Fruit fly (Drosophila melanogaster) whole organism, embryonic: Measurements from ENCODE around the gene g.

Experiments
- Aef1 ChIP-seq: fragments of 200-800 bp; sonication (Bioruptor generic); IDR thresholded peaks from 3 replicates; pipeline ENCODE4 v1.3.6; 2022; ENCODE audit warnings: missing biosample characterization, missing genetic modification characterization
- CG10431 ChIP-seq: fragments of 200-800 bp; sonication (Bioruptor generic); optimal IDR thresholded peaks from 3 replicates; lab custom pipeline; 2018; ENCODE audit warnings: missing biosample characterization, mild to moderate bottlenecking, missing genetic modification characterization
- CG12769 ChIP-seq: fragments of 200-800 bp; sonication (Bioruptor generic); optimal IDR thresholded peaks from 2 replicates; lab custom pipeline; 2019; ENCODE audit warnings: missing biosample characterization, mild to moderate bottlenecking, missing genetic modification characterization, moderate library complexity
- CG13894 ChIP-seq: fragments of 200-800 bp; sonication (Bioruptor generic); optimal IDR thresholded peaks from 3 replicates; lab custom pipeline; 2018; ENCODE audit warnings: missing biosample characterization, mild to moderate bottlenecking, missing genetic modification characterization, moderate library complexity
- CG14710 ChIP-seq: fragments of 200-800 bp; sonication (Bioruptor generic); optimal IDR thresholded peaks from 3 replicates; lab custom pipeline; 2019; ENCODE audit warnings: missing biosample characterization, mild to moderate bottlenecking, missing genetic modification characterization, moderate library complexity
- CG14860 ChIP-seq: fragments of 200-800 bp; sonication (Bioruptor generic); IDR thresholded peaks from 3 replicates; pipeline ENCODE4 v1.3.6; 2022; ENCODE audit warnings: missing biosample characterization, missing genetic modification characterization; ENCODE audit not compliant: partially characterized antibody
- CG15011 ChIP-seq: fragments of 200-800 bp; sonication (Bioruptor generic); optimal IDR thresholded peaks from 3 replicates; lab custom pipeline; 2018; ENCODE audit warnings: missing biosample characterization, mild to moderate bottlenecking, missing genetic modification characterization
- CG15601 ChIP-seq: fragments of 200-800 bp; sonication (Bioruptor generic); optimal IDR thresholded peaks from 3 replicates; lab custom pipeline; 2019; ENCODE audit warnings: missing biosample characterization, mild to moderate bottlenecking, missing genetic modification characterization, moderate library complexity
- CG17328 ChIP-seq: fragments of 200-800 bp; sonication (Bioruptor generic); IDR thresholded peaks from 2 replicates; pipeline ENCODE4 v1.3.6; 2022; ENCODE audit warnings: missing biosample characterization, missing genetic modification characterization
- CG17359 ChIP-seq: fragments of 200-800 bp; sonication (Bioruptor generic); optimal IDR thresholded peaks from 3 replicates; lab custom pipeline; 2018; ENCODE audit warnings: missing biosample characterization, mild to moderate bottlenecking, missing genetic modification characterization, moderate library complexity
- CG18011 ChIP-seq: fragments of 200-800 bp; sonication (Bioruptor generic); optimal IDR thresholded peaks from 2 replicates; lab custom pipeline; 2017; ENCODE audit warnings: missing biosample characterization, missing genetic modification characterization, mild to moderate bottlenecking, moderate library complexity, missing genotype
- CG2678 ChIP-seq: fragments of 200-800 bp; sonication (Bioruptor generic); optimal IDR thresholded peaks from 3 replicates; lab custom pipeline; 2019; ENCODE audit warnings: missing biosample characterization, mild to moderate bottlenecking, missing genetic modification characterization, moderate library complexity
- CG3281 ChIP-seq: fragments of 200-800 bp; sonication (Bioruptor generic); optimal IDR thresholded peaks from 3 replicates; lab custom pipeline; 2017; ENCODE audit warnings: missing biosample characterization, mild to moderate bottlenecking, missing genetic modification characterization
- CG34422 ChIP-seq: fragments of 200-800 bp; sonication (Bioruptor generic); IDR thresholded peaks from 3 replicates; pipeline ENCODE4 v1.3.6; 2022; ENCODE audit warnings: missing biosample characterization, missing genetic modification characterization
- CG42726 ChIP-seq: fragments of 200-800 bp; sonication (Bioruptor generic); IDR thresholded peaks from 2 replicates; pipeline ENCODE4 v1.3.6; 2022; ENCODE audit warnings: missing biosample characterization, missing genetic modification characterization; ENCODE audit not compliant: partially characterized antibody
- CG4617 ChIP-seq: fragments of 200-800 bp; sonication (Bioruptor generic); optimal IDR thresholded peaks from 3 replicates; lab custom pipeline; 2016; ENCODE audit warnings: missing biosample characterization, missing genetic modification characterization, borderline replicate concordance
- CG4707 ChIP-seq: fragments of 200-800 bp; sonication (Bioruptor generic); optimal IDR thresholded peaks from 2 replicates; lab custom pipeline; 2018; ENCODE audit warnings: missing biosample characterization, mild to moderate bottlenecking, missing genetic modification characterization, moderate library complexity
- CG4730 ChIP-seq: fragments of 200-800 bp; sonication (Bioruptor generic); IDR thresholded peaks from 2 replicates; pipeline ENCODE4 v1.3.6; 2022; ENCODE audit warnings: missing biosample characterization, missing genetic modification characterization
- CG5180 ChIP-seq: fragments of 200-800 bp; sonication (Bioruptor generic); optimal IDR thresholded peaks from 3 replicates; lab custom pipeline; 2017; ENCODE audit warnings: missing biosample characterization, missing genetic modification characterization, mild to moderate bottlenecking, moderate library complexity, missing genetic modification reagents
- CG6654 ChIP-seq: fragments of 200-800 bp; sonication (Bioruptor generic); optimal IDR thresholded peaks from 2 replicates; lab custom pipeline; 2017; ENCODE audit warnings: missing biosample characterization, mild to moderate bottlenecking, missing genetic modification characterization
- CG7357 ChIP-seq: fragments of 200-800 bp; sonication (Bioruptor generic); IDR thresholded peaks from 3 replicates; pipeline ENCODE4 v1.3.6; 2022; ENCODE audit warnings: missing biosample characterization, missing genetic modification characterization
- CG7745 ChIP-seq: fragments of 200-800 bp; sonication (Bioruptor generic); optimal IDR thresholded peaks from 2 replicates; lab custom pipeline; 2018; ENCODE audit warnings: missing biosample characterization, mild to moderate bottlenecking, missing genetic modification characterization, moderate library complexity
- CG8089 ChIP-seq: fragments of 200-800 bp; sonication (Bioruptor generic); optimal IDR thresholded peaks from 3 replicates; lab custom pipeline; 2016; ENCODE audit warnings: missing biosample characterization, missing genetic modification characterization
- CG9609 ChIP-seq: fragments of 200-800 bp; sonication (Bioruptor generic); optimal IDR thresholded peaks from 3 replicates; lab custom pipeline; 2016; ENCODE audit warnings: missing biosample characterization, missing genetic modification characterization
- Dref ChIP-seq: fragments of 200-800 bp; sonication (Bioruptor generic); IDR thresholded peaks from 2 replicates; pipeline ENCODE4 v1.3.6; 2022; ENCODE audit warnings: missing biosample characterization, missing genetic modification characterization
- Ets97D ChIP-seq: fragments of 200-800 bp; sonication (Bioruptor generic); optimal IDR thresholded peaks from 3 replicates; lab custom pipeline; 2016; ENCODE audit warnings: missing biosample characterization, missing genetic modification characterization
- NK7.1 ChIP-seq: fragments of 200-800 bp; sonication (Bioruptor generic); optimal IDR thresholded peaks from 3 replicates; lab custom pipeline; 2016; ENCODE audit warnings: missing biosample characterization, missing genetic modification characterization
- Nf-YA ChIP-seq: fragments of 200-800 bp; sonication (Bioruptor generic); IDR thresholded peaks from 2 replicates; pipeline ENCODE4 v1.3.6; 2022; ENCODE audit warnings: missing biosample characterization, missing genetic modification characterization
- Nf-YC ChIP-seq: fragments of 200-800 bp; optimal IDR thresholded peaks from 3 replicates; lab custom pipeline; 2019; ENCODE audit warnings: missing biosample characterization, mild to moderate bottlenecking, missing genetic modification characterization, moderate library complexity
- Oaz ChIP-seq: fragments of 200-800 bp; sonication (Bioruptor generic); IDR thresholded peaks from 2 replicates; pipeline ENCODE4 v1.3.6; 2022; ENCODE audit warnings: missing biosample characterization, missing genetic modification characterization
- Six4 ChIP-seq: fragments of 200-800 bp; sonication (Bioruptor generic); optimal IDR thresholded peaks from 2 replicates; lab custom pipeline; 2016; ENCODE audit warnings: missing biosample characterization, missing genetic modification characterization
- ac ChIP-seq: fragments of 200-800 bp; sonication (Bioruptor generic); optimal IDR thresholded peaks from 3 replicates; lab custom pipeline; 2017; ENCODE audit warnings: missing biosample characterization, mild to moderate bottlenecking, missing genetic modification characterization
- al ChIP-seq: fragments of 200-800 bp; sonication (Bioruptor generic); IDR thresholded peaks from 2 replicates; pipeline ENCODE4 v1.3.6; 2022; ENCODE audit warnings: missing biosample characterization, missing genetic modification characterization
- amos ChIP-seq: fragments of 200-800 bp; sonication (Bioruptor generic); IDR thresholded peaks from 2 replicates; pipeline ENCODE4 v1.3.6; 2022; ENCODE audit warnings: missing biosample characterization, missing genetic modification characterization; ENCODE audit not compliant: partially characterized antibody
- cwo ChIP-seq: fragments of 200-800 bp; sonication (Bioruptor generic); optimal IDR thresholded peaks from 3 replicates; lab custom pipeline; 2017; ENCODE audit warnings: missing biosample characterization, missing genetic modification characterization, mild to moderate bottlenecking, moderate library complexity, missing genetic modification reagents
- dan ChIP-seq: fragments of 200-800 bp; sonication (Bioruptor generic); IDR thresholded peaks from 2 replicates; pipeline ENCODE4 v1.3.6; 2022; ENCODE audit warnings: missing biosample characterization, missing genetic modification characterization
- danr ChIP-seq: fragments of 200-800 bp; sonication (Bioruptor generic); IDR thresholded peaks from 2 replicates; pipeline ENCODE4 v1.3.6; 2022; ENCODE audit warnings: missing biosample characterization, missing genetic modification characterization
- dysf ChIP-seq: fragments of 200-800 bp; sonication (Bioruptor generic); IDR thresholded peaks from 3 replicates; pipeline ENCODE4 v1.3.6; 2022; ENCODE audit warnings: missing biosample characterization, missing genetic modification characterization
- eyg ChIP-seq: fragments of 200-800 bp; sonication (Bioruptor generic); optimal IDR thresholded peaks from 3 replicates; lab custom pipeline; 2016; ENCODE audit warnings: missing biosample characterization, missing genetic modification characterization
- gce ChIP-seq: fragments of 200-800 bp; sonication (Bioruptor generic); IDR thresholded peaks from 3 replicates; pipeline ENCODE4 v1.3.6; 2022; ENCODE audit warnings: missing biosample characterization, missing genetic modification characterization
- kah ChIP-seq: fragments of 200-800 bp; sonication (Bioruptor generic); optimal IDR thresholded peaks from 2 replicates; lab custom pipeline; 2018; ENCODE audit warnings: missing biosample characterization, mild to moderate bottlenecking, missing genetic modification characterization
- ranshi ChIP-seq: fragments of 200-800 bp; sonication (Bioruptor generic); IDR thresholded peaks from 2 replicates; pipeline ENCODE4 v1.3.6; 2022; ENCODE audit warnings: missing biosample characterization, missing genetic modification characterization
- scrt ChIP-seq: fragments of 200-800 bp; sonication (Bioruptor generic); optimal IDR thresholded peaks from 2 replicates; lab custom pipeline; 2018; ENCODE audit warnings: missing biosample characterization, mild to moderate bottlenecking, missing genetic modification characterization, moderate library complexity
- sim ChIP-seq: fragments of 200-800 bp; sonication (Bioruptor generic); IDR thresholded peaks from 2 replicates; pipeline ENCODE4 v1.3.6; 2022; ENCODE audit warnings: missing biosample characterization, missing genetic modification characterization
- sug ChIP-seq: fragments of 200-800 bp; optimal IDR thresholded peaks from 2 replicates; lab custom pipeline; 2019; ENCODE audit warnings: missing biosample characterization, mild to moderate bottlenecking, missing genetic modification characterization, moderate library complexity
- tgo ChIP-seq: fragments of 200-800 bp; sonication (Bioruptor generic); IDR thresholded peaks from 3 replicates; pipeline ENCODE4 v1.3.6; 2022; ENCODE audit warnings: missing biosample characterization, missing genetic modification characterization
- toy ChIP-seq: fragments of 200-800 bp; sonication (Bioruptor generic); IDR thresholded peaks from 2 replicates; pipeline ENCODE4 v1.3.6; 2022; ENCODE audit warnings: missing biosample characterization, missing genetic modification characterization
- zf30C ChIP-seq: fragments of 200-800 bp; sonication (Bioruptor generic); optimal IDR thresholded peaks from 3 replicates; lab custom pipeline; 2018; ENCODE audit warnings: missing biosample characterization, mild to moderate bottlenecking, missing genetic modification characterization

g gene

DNA sequence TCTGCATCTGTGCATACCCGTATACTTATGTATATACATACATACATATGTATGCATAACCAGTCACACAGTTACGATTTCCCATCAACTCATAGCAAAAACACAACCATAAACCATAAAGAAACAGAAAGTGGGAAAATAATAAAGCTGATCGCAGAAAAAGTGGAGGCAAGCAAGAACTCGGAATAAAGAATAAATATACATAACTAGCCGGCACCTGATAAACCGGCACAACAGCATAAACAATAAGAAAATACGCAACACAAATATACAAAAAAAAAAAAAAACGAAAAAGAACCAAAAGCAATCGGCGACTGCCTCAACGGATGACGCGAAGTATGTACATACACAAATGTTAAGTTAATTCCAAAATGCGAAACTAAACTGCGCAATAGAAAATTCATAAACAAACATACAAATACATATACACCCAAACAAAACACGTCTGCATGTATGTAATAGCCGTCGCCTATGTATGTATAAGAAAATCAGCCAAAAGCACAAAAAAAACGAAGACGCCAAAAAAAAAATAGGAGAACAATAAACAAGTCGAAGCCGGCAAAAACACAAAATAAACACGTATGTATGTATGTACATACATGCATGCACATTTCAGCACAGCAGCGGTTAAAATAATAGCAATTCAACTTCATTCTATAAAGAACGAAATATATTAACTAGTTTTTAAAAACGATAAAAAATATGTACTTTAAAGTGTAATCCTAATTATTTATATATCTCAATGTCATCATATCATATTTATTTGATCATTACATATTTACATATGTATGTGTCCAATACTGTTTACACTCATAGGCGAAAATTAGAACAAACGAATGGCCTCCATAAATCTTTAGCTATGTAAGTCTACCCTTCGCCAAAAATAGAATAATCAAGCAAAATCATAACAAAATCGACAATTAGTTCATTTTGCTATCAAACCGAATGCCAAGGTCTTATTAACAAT lies 13.1 kb upstream of the g start (continued):
- TF ChIP-seq toy (GFP tag; lab: Robert Waterston, UW) = peak; percentile 57; the same call in 1 of the 2 replicates
- TF ChIP-seq CG14710 (tag; lab: Kevin White, UChicago) = peak; percentile 38
- TF ChIP-seq Oaz (GFP tag; lab: Robert Waterston, UW) = peak; percentile 54; the same call in 1 of the 2 replicates
- TF ChIP-seq CG3281 = peak; percentile 79
- TF ChIP-seq al (GFP tag; lab: Robert Waterston, UW) = peak; percentile 79
- TF ChIP-seq CG17328 (GFP tag; lab: Robert Waterston, UW) = peak; percentile 50
- TF ChIP-seq CG12769 = peak; percentile 73
- peak; percentile 25 for TF ChIP-seq Six4 (GFP tag; lab: Kevin White, UChicago)
- TF ChIP-seq amos (GFP tag; lab: Robert Waterston, UW) = no peak
- TF ChIP-seq Ets97D = no peak
- peak; percentile 44 for TF ChIP-seq CG18011 (GFP tag; lab: Kevin White, UChicago)
- no peak for TF ChIP-seq danr (GFP tag; lab: Robert Waterston, UW)
- TF ChIP-seq CG7745 (tag; lab: Kevin White, UChicago) = no peak
- TF ChIP-seq NK7.1 (GFP tag; lab: Kevin White, UChicago) = no peak
- no peak for TF ChIP-seq ac
- no peak for TF ChIP-seq zf30C (GFP tag; lab: Kevin White, UChicago)
- TF ChIP-seq Dref (GFP tag; lab: Robert Waterston, UW) = no peak
- no peak for TF ChIP-seq CG9609 (GFP tag; lab: Kevin White, UChicago)
- TF ChIP-seq CG2678 (tag; lab: Kevin White, UChicago) = peak; percentile 89
- TF ChIP-seq Nf-YC (tag; lab: Kevin White, UChicago) = peak; percentile 14
- TF ChIP-seq CG4730 (GFP tag; lab: Robert Waterston, UW) = peak; percentile 73
- TF ChIP-seq tgo = peak; percentile 83
- no peak for TF ChIP-seq CG15601 (tag; lab: Kevin White, UChicago)
- TF ChIP-seq CG7357 (GFP tag; lab: Robert Waterston, UW) = peak; percentile 65
- TF ChIP-seq CG10431 (GFP tag; lab: Kevin White, UChicago) = no peak
- TF ChIP-seq sim (GFP tag; lab: Robert Waterston, UW) = peak; percentile 29; the same call in 1 of the 2 replicates
- TF ChIP-seq kah = no peak
- peak; percentile 67 for TF ChIP-seq scrt (GFP tag; lab: Kevin White, UChicago)
- no peak for TF ChIP-seq CG42726
- peak; percentile 76 for TF ChIP-seq cwo (GFP tag; lab: Kevin White, UChicago)
- TF ChIP-seq CG6654 = no peak
- TF ChIP-seq dan (GFP tag; lab: Robert Waterston, UW) = no peak
- TF ChIP-seq dysf = peak; percentile 86; the same call in 2 of the 3 replicates
- no peak for TF ChIP-seq eyg (GFP tag; lab: Kevin White, UChicago)
- TF ChIP-seq CG14860 (GFP tag; lab: Robert Waterston, UW) = no peak
- TF ChIP-seq CG8089 (GFP tag; lab: Kevin White, UChicago) = no peak
- peak; percentile 33 for TF ChIP-seq CG5180
- peak; percentile 48; the same call in 1 of the 3 replicates for TF ChIP-seq gce (GFP tag; lab: Robert Waterston, UW)
- peak; percentile 3 for TF ChIP-seq CG4617 (GFP tag; lab: Kevin White, UChicago)
- TF ChIP-seq Aef1 (GFP tag; lab: Robert Waterston, UW) = peak; percentile 46; the same call in 2 of the 3 replicates
- TF ChIP-seq sug (tag; lab: Kevin White, UChicago) = no peak
- no peak; the same call in 1 of the 2 replicates for TF ChIP-seq Nf-YA (GFP tag; lab: Robert Waterston, UW)
- peak; percentile 3 for TF ChIP-seq CG13894 (tag; lab: Kevin White, UChicago)
- no peak for TF ChIP-seq CG4707 (GFP tag; lab: Kevin White, UChicago)
- 0 out of 2 replicates have a peak, but pooled peaks have one; percentile 75 for TF ChIP-seq ranshi (GFP tag; lab: Robert Waterston, UW)
- TF ChIP-seq CG34422 (GFP tag; lab: Robert Waterston, UW) = peak; percentile 71; the same call in 1 of the 3 replicates
- peak; percentile 66 for TF ChIP-seq CG17359 (tag; lab: Kevin White, UChicago)
- TF ChIP-seq CG15011 (GFP tag; lab: Kevin White, UChicago) = peak; percentile 57
